Fruit fly (Drosophila melanogaster): ENCODE data around the gene mew.
A peak's percentile ranks its signal among the peaks of the same experiment; 100 is the strongest.

Gene mew

DNA sequence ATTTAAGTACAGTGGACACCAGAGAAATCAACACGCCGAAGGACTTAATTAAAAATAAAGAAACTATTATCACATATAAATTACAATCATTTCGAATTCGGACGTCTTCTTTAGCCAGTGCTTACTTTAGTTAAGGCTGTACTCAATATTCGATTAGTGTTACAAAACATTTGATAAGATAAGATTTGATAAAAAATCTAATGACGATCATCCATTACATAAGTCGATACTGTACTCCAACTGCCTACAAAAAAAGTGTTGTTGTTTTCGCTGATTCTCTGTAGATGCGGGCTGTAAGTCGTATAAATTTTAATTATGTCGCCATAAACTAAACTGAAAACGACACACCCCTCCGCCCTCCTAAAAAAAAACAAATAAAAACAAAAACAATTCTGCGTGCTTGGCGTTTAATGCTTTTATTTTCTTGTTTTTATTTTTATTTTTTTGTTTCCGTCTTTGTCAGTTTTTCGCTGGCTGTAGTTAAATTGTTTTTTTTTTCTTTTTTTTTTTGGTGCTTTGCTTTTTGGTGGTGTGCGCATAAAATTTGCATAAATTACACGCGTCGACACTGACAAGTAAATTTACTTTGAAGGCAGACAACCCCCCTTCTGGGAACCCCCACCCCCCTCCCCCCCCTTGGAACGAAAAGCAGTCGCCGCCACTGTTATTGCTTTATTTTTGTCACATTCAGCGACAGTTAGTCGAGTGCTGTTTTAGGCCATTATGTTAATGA lies 23.4 kb downstream of the mew start (continued):
- TF ChIP-seq Dbx (GFP tag; IDR thresholded peaks at IDR 0.05) (0 out of 3 replicates have a peak, but pooled peaks have one; percentile 12), CG2120 (GFP tag; optimal IDR thresholded peaks at IDR 0.05) (no peak), CG12769 (tag; optimal IDR thresholded peaks at IDR 0.05) (peak; percentile 57), NFAT (GFP tag; IDR thresholded peaks at IDR 0.05) (peak; percentile 25; the same call in 1 of the 2 replicates), grn (GFP tag; optimal IDR thresholded peaks at IDR 0.05) (peak; percentile 13), CG32532 (GFP tag; IDR thresholded peaks at IDR 0.05) (peak; percentile 44; the same call in 1 of the 2 replicates), CG14441 (GFP tag; IDR thresholded peaks at IDR 0.05) (peak; percentile 43; the same call in 1 of the 2 replicates), exex (tag; optimal IDR thresholded peaks at IDR 0.05) (peak; percentile 85), Rfx (GFP tag; IDR thresholded peaks at IDR 0.05) (peak; percentile 55), ken (GFP tag; IDR thresholded peaks at IDR 0.05) (0 out of 3 replicates have a peak, but pooled peaks have one; percentile 10), abd-A (tag; optimal IDR thresholded peaks at IDR 0.05) (peak; percentile 72), CG1792 (GFP tag; optimal IDR thresholded peaks at IDR 0.05) (no peak), MESR4 (GFP tag; optimal IDR thresholded peaks at IDR 0.05) (no peak), dmrt99B (tag; optimal IDR thresholded peaks at IDR 0.05) (peak; percentile 6), CG6689 (GFP tag; IDR thresholded peaks at IDR 0.05) (0 out of 2 replicates have a peak, but pooled peaks have one; percentile 10), Meics (GFP tag; optimal IDR thresholded peaks at IDR 0.05) (no peak), Myb (GFP tag; optimal IDR thresholded peaks at IDR 0.05) (no peak), prd (optimal IDR thresholded peaks at IDR 0.05) (no peak), prd (GFP tag; IDR thresholded peaks at IDR 0.05) (peak; percentile 33; the same call in 1 of the 3 replicates), CG13287 (GFP tag; IDR thresholded peaks at IDR 0.05; ENCODE audit: partially characterized antibody) (0 out of 2 replicates have a peak, but pooled peaks have one; percentile 10), lov (optimal IDR thresholded peaks at IDR 0.05) (no peak), lov (GFP tag; IDR thresholded peaks at IDR 0.05) (no peak), E2f1 (GFP tag; IDR thresholded peaks at IDR 0.05) (0 out of 2 replicates have a peak, but pooled peaks have one; percentile 6), bowl (GFP tag; IDR thresholded peaks at IDR 0.05) (0 out of 2 replicates have a peak, but pooled peaks have one; percentile 16), HLH4C (GFP tag; IDR thresholded peaks at IDR 0.05; ENCODE audit: partially characterized antibody) (no peak), chm (GFP tag; IDR thresholded peaks at IDR 0.05) (0 out of 2 replicates have a peak, but pooled peaks have one; percentile 16), CG6683 (GFP tag; optimal IDR thresholded peaks at IDR 0.05) (no peak), CG9727 (GFP tag; optimal IDR thresholded peaks at IDR 0.05) (no peak), ara (GFP tag; IDR thresholded peaks at IDR 0.05) (0 out of 2 replicates have a peak, but pooled peaks have one; percentile 7), CG10366 (GFP tag; IDR thresholded peaks at IDR 0.05) (peak; percentile 38; the same call in 1 of the 2 replicates), D19B (GFP tag; optimal IDR thresholded peaks at IDR 0.05) (no peak), Pdp1 (GFP tag; optimal IDR thresholded peaks at IDR 0.05) (peak in 1 of 2 experiments; percentile 87), CG14014 (GFP tag; IDR thresholded peaks at IDR 0.05) (peak; percentile 8; the same call in 1 of the 2 replicates), CG9932 (GFP tag; IDR thresholded peaks at IDR 0.05) (peak; percentile 25), dpn (GFP tag; optimal IDR thresholded peaks at IDR 0.05) (no peak), CG15479 (GFP tag; optimal IDR thresholded peaks at IDR 0.05) (no peak), CG2889 (GFP tag; IDR thresholded peaks at IDR 0.05) (0 out of 3 replicates have a peak, but pooled peaks have one; percentile 22), Drgx (GFP tag; IDR thresholded peaks at IDR 0.05) (peak; percentile 56), slbo (GFP tag; IDR thresholded peaks at IDR 0.05) (peak; percentile 58), dimm (GFP tag; IDR thresholded peaks at IDR 0.05) (0 out of 2 replicates have a peak, but pooled peaks have one; percentile 3), ac (GFP tag; optimal IDR thresholded peaks at IDR 0.05) (no peak), stwl (tag; optimal IDR thresholded peaks at IDR 0.05) (no peak), vvl (GFP tag; IDR thresholded peaks at IDR 0.05) (peak; percentile 95), Ptx1 (GFP tag; IDR thresholded peaks at IDR 0.05) (0 out of 2 replicates have a peak, but pooled peaks have one; percentile 6), row (GFP tag; IDR thresholded peaks at IDR 0.05) (peak; percentile 29), nom (GFP tag; optimal IDR thresholded peaks at IDR 0.05) (peak; percentile 12), CG1603 (tag; optimal IDR thresholded peaks at IDR 0.05) (no peak), gsb-n (tag; optimal IDR thresholded peaks at IDR 0.05) (no peak), sqz (GFP tag; optimal IDR thresholded peaks at IDR 0.05) (peak; percentile 56)
